Fruit fly (Drosophila melanogaster): Measurements from ENCODE around the gene Hsp68.

Hsp68 gene

DNA sequence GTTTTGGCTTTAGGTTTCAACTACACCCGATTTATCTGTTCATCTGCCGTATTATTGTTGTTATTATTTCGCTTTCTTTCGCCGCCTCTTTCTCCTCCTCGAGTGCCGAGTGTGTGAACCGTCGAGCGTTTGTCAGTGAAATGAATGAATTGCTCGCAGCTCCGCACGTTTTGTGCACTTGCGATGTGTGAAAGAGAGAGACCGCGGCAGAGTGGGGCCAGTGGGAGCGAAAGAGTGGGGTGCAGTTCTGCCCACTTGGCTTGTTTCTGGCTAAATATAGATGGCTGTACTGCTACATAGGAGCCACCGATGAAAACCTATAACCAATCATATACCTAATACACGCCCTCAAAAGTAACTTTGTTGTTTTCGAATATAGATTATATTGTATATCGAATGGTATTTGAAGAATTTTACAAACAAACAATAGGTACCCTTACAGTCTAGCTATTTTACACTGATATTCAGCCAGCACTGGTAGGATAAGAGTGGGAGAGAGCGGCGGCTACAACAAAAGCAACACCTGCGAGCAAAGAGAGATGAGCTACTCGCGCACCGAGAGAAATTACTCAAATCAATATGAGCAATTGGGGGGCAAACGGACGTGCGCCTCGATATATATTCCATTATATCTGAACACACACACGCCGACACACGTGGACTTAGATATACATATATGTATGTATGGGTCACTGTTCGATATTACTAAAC, 50.5 kb downstream of the Hsp68 start (continued):
- TF ChIP-seq hbn (GFP tag; IDR thresholded peaks at IDR 0.05; ENCODE audit: partially characterized antibody) (no peak), Ssrp (tag; optimal IDR thresholded peaks at IDR 0.05) (no peak), Xbp1 (GFP tag; optimal IDR thresholded peaks at IDR 0.05) (no peak), gcm (GFP tag; optimal IDR thresholded peaks at IDR 0.05) (peak; percentile 3), CG15269 (tag; optimal IDR thresholded peaks at IDR 0.05) (no peak), h (optimal IDR thresholded peaks at IDR 0.05) (no peak), CG18619 (GFP tag; optimal IDR thresholded peaks at IDR 0.05) (no peak), E2f1 (GFP tag; IDR thresholded peaks at IDR 0.05) (peak; percentile 26; the same call in 1 of the 2 replicates), CG7786 (GFP tag; optimal IDR thresholded peaks at IDR 0.05) (no peak), eve (GFP tag; optimal IDR thresholded peaks at IDR 0.05) (no peak), Oaz (GFP tag; IDR thresholded peaks at IDR 0.05) (no peak), CG2199 (GFP tag; IDR thresholded peaks at IDR 0.05) (peak; percentile 62; the same call in 1 of the 3 replicates), Bgb (GFP tag; IDR thresholded peaks at IDR 0.05; ENCODE audit: partially characterized antibody) (peak; percentile 48; the same call in 1 of the 2 replicates), CkIIα-i1 (GFP tag; IDR thresholded peaks at IDR 0.05) (no peak), Myb (GFP tag; optimal IDR thresholded peaks at IDR 0.05) (no peak), Ptx1 (GFP tag; IDR thresholded peaks at IDR 0.05) (peak; percentile 19; the same call in 1 of the 2 replicates), CG12071 (GFP tag; optimal IDR thresholded peaks at IDR 0.05) (no peak), cas (GFP tag; IDR thresholded peaks at IDR 0.05) (no peak), sim (GFP tag; IDR thresholded peaks at IDR 0.05) (no peak), CG11093 (GFP tag; IDR thresholded peaks at IDR 0.05) (no peak), Dek (tag; optimal IDR thresholded peaks at IDR 0.05) (no peak), lmd (GFP tag; IDR thresholded peaks at IDR 0.05) (peak; percentile 38; the same call in 1 of the 2 replicates), CG3838 (GFP tag; optimal IDR thresholded peaks at IDR 0.05) (no peak), CG12659 (GFP tag; optimal IDR thresholded peaks at IDR 0.05) (peak; percentile 26), CG7271 (tag; optimal IDR thresholded peaks at IDR 0.05) (no peak), CG32532 (GFP tag; IDR thresholded peaks at IDR 0.05) (no peak), Chrac-16 (GFP tag; optimal IDR thresholded peaks at IDR 0.05) (peak; percentile 10), CG11085 (GFP tag; IDR thresholded peaks at IDR 0.05) (no peak), schlank (tag; optimal IDR thresholded peaks at IDR 0.05) (no peak), pnt (GFP tag; optimal IDR thresholded peaks at IDR 0.05) (no peak), CG31441 (GFP tag; IDR thresholded peaks at IDR 0.05) (no peak), ro (GFP tag; IDR thresholded peaks at IDR 0.05) (no peak), CG8388 (GFP tag; optimal IDR thresholded peaks at IDR 0.05) (no peak), CG30403 (GFP tag; optimal IDR thresholded peaks at IDR 0.05) (no peak), TFAM (GFP tag; optimal IDR thresholded peaks at IDR 0.05) (no peak), knrl (GFP tag; IDR thresholded peaks at IDR 0.05; ENCODE audit: partially characterized antibody) (0 out of 3 replicates have a peak, but pooled peaks have one; percentile 33), Eip74EF (GFP tag; optimal IDR thresholded peaks at IDR 0.05) (no peak), sens-2 (GFP tag; IDR thresholded peaks at IDR 0.05) (peak; percentile 33; the same call in 1 of the 2 replicates), yki (optimal IDR thresholded peaks at IDR 0.05) (no peak), Sox102F (GFP tag; optimal IDR thresholded peaks at IDR 0.05) (peak; percentile 8), CG10147 (GFP tag; optimal IDR thresholded peaks at IDR 0.05) (no peak), CG33557 (GFP tag; optimal IDR thresholded peaks at IDR 0.05) (no peak), NK7.1 (GFP tag; optimal IDR thresholded peaks at IDR 0.05) (no peak), YL-1 (GFP tag; optimal IDR thresholded peaks at IDR 0.05) (peak; percentile 13), CG32772 (GFP tag; IDR thresholded peaks at IDR 0.05) (0 out of 2 replicates have a peak, but pooled peaks have one; percentile 29), Rx (GFP tag; IDR thresholded peaks at IDR 0.05) (no peak), grn (GFP tag; optimal IDR thresholded peaks at IDR 0.05) (peak; percentile 53), fu2 (GFP tag; optimal IDR thresholded peaks at IDR 0.05) (no peak), rib (GFP tag; IDR thresholded peaks at IDR 0.05) (no peak), Atf-2 (GFP tag; optimal IDR thresholded peaks at IDR 0.05) (no peak), CG2116 (GFP tag; optimal IDR thresholded peaks at IDR 0.05) (no peak)

Data from whole organism, embryonic.